Worm (Caenorhabditis elegans) whole organism, mixed stage, embryonic: ENCODE results near the gene lin-39.

Source experiments
- blmp-1 ChIP-seq: fragments of 150-350 bp; optimal IDR thresholded peaks from 2 replicates; lab custom pipeline; 2014; ENCODE audit warnings: missing biosample characterization, missing genetic modification characterization
- elt-3 ChIP-seq: fragments of 150-350 bp; optimal IDR thresholded peaks from 2 replicates; lab custom pipeline; 2014; ENCODE audit warnings: missing biosample characterization, missing genetic modification characterization
- ham-2 ChIP-seq: fragments of 200-800 bp; sonication (Bioruptor generic); optimal IDR thresholded peaks from 2 replicates; lab custom pipeline; 2018; ENCODE audit warnings: mild to moderate bottlenecking, missing genetic modification characterization, missing compliant biosample characterization
- mab-5 ChIP-seq: fragments of 150-350 bp; optimal IDR thresholded peaks from 2 replicates; lab custom pipeline; 2014; ENCODE audit warnings: missing biosample characterization, missing genetic modification characterization
- mep-1 ChIP-seq: fragments of 150-350 bp; optimal IDR thresholded peaks from 2 replicates; lab custom pipeline; 2017; ENCODE audit warnings: missing biosample characterization, missing genetic modification reagents, missing genetic modification characterization, inconsistent platforms
- nhr-12 ChIP-seq: fragments of 150-350 bp; optimal IDR thresholded peaks from 2 replicates; lab custom pipeline; 2014; ENCODE audit warnings: missing biosample characterization, missing genetic modification characterization
- nhr-76 ChIP-seq: sonication (generic microtip); optimal IDR thresholded peaks from 2 replicates; lab custom pipeline; 2017; ENCODE audit warnings: missing biosample characterization, missing genetic modification characterization
- snpc-4 ChIP-seq: fragments of 150-350 bp; optimal IDR thresholded peaks from 2 replicates; lab custom pipeline; 2014; ENCODE audit warnings: missing biosample characterization, missing genetic modification characterization
- unc-39 ChIP-seq: fragments of 150-350 bp; optimal IDR thresholded peaks from 2 replicates; lab custom pipeline; 2014; ENCODE audit warnings: missing biosample characterization, missing genetic modification characterization
- unc-62 ChIP-seq: fragments of 150-350 bp; optimal IDR thresholded peaks from 2 replicates; lab custom pipeline; 2014; ENCODE audit warnings: missing biosample characterization, missing genetic modification reagents, missing genetic modification characterization
- ztf-11 ChIP-seq: fragments of 150-350 bp; optimal IDR thresholded peaks from 2 replicates; lab custom pipeline; 2014; ENCODE audit warnings: missing biosample characterization, missing genetic modification characterization

- TF ChIP-seq unc-62 (GFP tag; lab: Kevin White, UChicago) (peak; percentile 96), nhr-12 (no peak), elt-3 (tag; lab: Kevin White, UChicago) (no peak), mab-5 (no peak), nhr-76 (tag; lab: Kevin White, UChicago) (no peak), mep-1 (tag; lab: Kevin White, UChicago) (no peak), blmp-1 (no peak), ztf-11 (no peak), unc-39 (tag; lab: Kevin White, UChicago) (no peak), ham-2 (no peak), snpc-4 (tag; lab: Kevin White, UChicago) (no peak)
These were observed 12.5 kb upstream of the lin-39 start for ce11 chrIII:7548963-7549362.
